Worm (Caenorhabditis elegans): Measurements from ENCODE around the gene dct-16.

DNA sequence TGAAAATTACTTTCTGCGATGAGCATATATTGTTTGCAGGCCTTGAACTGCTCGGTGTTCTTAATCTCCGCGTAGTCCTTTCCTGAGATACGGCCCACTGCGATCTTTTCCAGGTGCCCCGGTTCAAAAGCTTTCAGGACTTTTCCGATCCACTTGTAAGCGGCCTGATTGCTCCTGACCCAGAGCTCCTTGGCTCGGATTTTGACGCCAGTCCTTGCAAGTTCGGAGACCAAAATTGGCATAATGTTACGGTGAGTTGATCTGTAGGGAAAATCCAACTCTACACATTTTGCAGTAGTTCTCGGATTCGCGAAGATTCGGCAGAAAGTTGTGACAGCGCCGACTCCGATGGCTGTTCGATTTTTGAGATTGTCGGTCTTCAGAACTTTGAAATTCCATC lies 18.1 kb upstream of the dct-16 start:
- TF ChIP-seq ztf-29 (GFP tag; IDR thresholded peaks at IDR 0.05) (no peak), klf-2 (GFP tag; conservative IDR thresholded peaks at IDR 0.05) (no peak), med-1 (GFP tag; optimal IDR thresholded peaks at IDR 0.05; ENCODE audit: insufficient read depth) (no peak), T22C8.4 (GFP tag; IDR thresholded peaks at IDR 0.05) (no peak)
